Worm (Caenorhabditis elegans): Measurements from ENCODE around the gene ztf-31.

ztf-31 gene

ce11 chrIII:7272828-7273227, 31.7 kb downstream of the ztf-31 start (continued):
- peak; percentile 90 for TF ChIP-seq nhr-71 (tag; optimal IDR thresholded peaks at IDR 0.05)
- no peak for TF ChIP-seq ets-5 (GFP tag; IDR thresholded peaks at IDR 0.05)
- peak; percentile 77 for TF ChIP-seq snu-23 (GFP tag; optimal IDR thresholded peaks at IDR 0.05)
- TF ChIP-seq fkh-10 (GFP tag; optimal IDR thresholded peaks at IDR 0.05) = no peak
- TF ChIP-seq tlp-1 (tag; optimal IDR thresholded peaks at IDR 0.05) = no peak
- no peak for TF ChIP-seq lin-15B (tag; optimal IDR thresholded peaks at IDR 0.05)
- TF ChIP-seq nhr-20 (tag; optimal IDR thresholded peaks at IDR 0.05) = peak; percentile 97
- no peak for TF ChIP-seq zag-1 (tag; optimal IDR thresholded peaks at IDR 0.05)
- TF ChIP-seq alr-1 (tag; optimal IDR thresholded peaks at IDR 0.05; ENCODE audit: borderline replicate concordance) = no peak
- TF ChIP-seq skn-1 (tag; optimal IDR thresholded peaks at IDR 0.05) = no peak
- no peak for TF ChIP-seq sox-4 (tag; optimal IDR thresholded peaks at IDR 0.05)
- TF ChIP-seq nhr-237 (tag; optimal IDR thresholded peaks at IDR 0.05) = no peak
- TF ChIP-seq ztf-4 (tag; optimal IDR thresholded peaks at IDR 0.05) = peak; percentile 2
- no peak for TF ChIP-seq dsc-1 (tag; optimal IDR thresholded peaks at IDR 0.05)
- TF ChIP-seq unc-86 (tag; optimal IDR thresholded peaks at IDR 0.05) = no peak
- TF ChIP-seq lsy-2 (tag; optimal IDR thresholded peaks at IDR 0.05) = peak; percentile 65 to 68
- TF ChIP-seq fkh-4 (tag; optimal IDR thresholded peaks at IDR 0.05; ENCODE audit: borderline replicate concordance) = no peak
- no peak for TF ChIP-seq Y116A8C.19 (tag; optimal IDR thresholded peaks at IDR 0.05; ENCODE audit: borderline replicate concordance)
- TF ChIP-seq grh-1 (GFP tag; IDR thresholded peaks at IDR 0.05) = peak; percentile 53
- peak in 1 of 2 experiments; percentile 84 for TF ChIP-seq mdl-1 (tag; optimal IDR thresholded peaks at IDR 0.05)
- TF ChIP-seq F16B12.6 (tag; optimal IDR thresholded peaks at IDR 0.05) = no peak
- TF ChIP-seq pax-3 (tag; optimal IDR thresholded peaks at IDR 0.05) = no peak
- no peak for TF ChIP-seq hlh-17 (GFP tag; optimal IDR thresholded peaks at IDR 0.05; ENCODE audit: borderline replicate concordance)
- peak in 2 of 3 experiments; percentile 53 to 64 for TF ChIP-seq dpl-1 (GFP tag; optimal IDR thresholded peaks at IDR 0.05)
- no peak for TF ChIP-seq vab-15 (tag; optimal IDR thresholded peaks at IDR 0.05)
- no peak for TF ChIP-seq hlh-4 (tag; optimal IDR thresholded peaks at IDR 0.05)
- peak; percentile 40 for TF ChIP-seq xbp-1 (tag; optimal IDR thresholded peaks at IDR 0.05)
- TF ChIP-seq pqm-1 (tag; optimal IDR thresholded peaks at IDR 0.05) = no peak
- TF ChIP-seq nhr-90 (tag; optimal IDR thresholded peaks at IDR 0.05; ENCODE audit: poor library complexity) = peak; percentile 82
- TF ChIP-seq lin-14 (GFP tag; optimal IDR thresholded peaks at IDR 0.05) = peak; percentile 87
- TF ChIP-seq blmp-1 (tag; optimal IDR thresholded peaks at IDR 0.05) = peak; percentile 96
- TF ChIP-seq ztf-11 (tag; optimal IDR thresholded peaks at IDR 0.05) = no peak
- TF ChIP-seq ceh-88 (GFP tag; IDR thresholded peaks at IDR 0.05) = no peak
- no peak for TF ChIP-seq unc-62 (GFP tag; optimal IDR thresholded peaks at IDR 0.05)
- no peak for TF ChIP-seq aha-1 (tag; optimal IDR thresholded peaks at IDR 0.05)
- TF ChIP-seq zip-4 (GFP tag; optimal IDR thresholded peaks at IDR 0.05) = no peak
- TF ChIP-seq elt-2 (tag; optimal IDR thresholded peaks at IDR 0.05) = no peak
- no peak for TF ChIP-seq pag-3 (tag; optimal IDR thresholded peaks at IDR 0.05; ENCODE audit: borderline replicate concordance, insufficient read depth)
- peak; percentile 27 for TF ChIP-seq rnt-1 (tag; optimal IDR thresholded peaks at IDR 0.05)
- TF ChIP-seq mep-1 (tag; optimal IDR thresholded peaks at IDR 0.05) = peak; percentile 82
- TF ChIP-seq ceh-63 (GFP tag; optimal IDR thresholded peaks at IDR 0.05) = no peak
- TF ChIP-seq lir-3 (tag; optimal IDR thresholded peaks at IDR 0.05; ENCODE audit: poor library complexity) = no peak
- TF ChIP-seq mab-9 (GFP tag; IDR thresholded peaks at IDR 0.05) = no peak
- TF ChIP-seq tbx-2 (tag; optimal IDR thresholded peaks at IDR 0.05) = peak; percentile 69
- TF ChIP-seq egl-13 (tag; optimal IDR thresholded peaks at IDR 0.05) = no peak
- no peak for TF ChIP-seq isw-1 (GFP tag; IDR thresholded peaks at IDR 0.05)
- TF ChIP-seq C16A3.4 (tag; optimal IDR thresholded peaks at IDR 0.05) = peak; percentile 21
- TF ChIP-seq lin-35 (GFP tag; optimal IDR thresholded peaks at IDR 0.05) = peak in 1 of 2 experiments; percentile 79
- TF ChIP-seq aly-2 (tag; optimal IDR thresholded peaks at IDR 0.05) = no peak
- TF ChIP-seq nhr-85 (tag) = peak; percentile 96
- peak; percentile 37 for TF ChIP-seq swsn-7 (tag; optimal IDR thresholded peaks at IDR 0.05)
- TF ChIP-seq nhr-84 (tag; optimal IDR thresholded peaks at IDR 0.05) = no peak
